Worm (Caenorhabditis elegans) whole organism, young adult: Measurements from ENCODE around the gene nmgp-1.

Source experiments
- B0019.2 ChIP-seq: fragments of 200-800 bp; sonication (Bioruptor generic); conservative IDR thresholded peaks from 2 replicates; pipeline ENCODE4 v1.3.6; 2022; ENCODE audit warnings: missing genetic modification reagents, missing genetic modification characterization, missing compliant biosample characterization
- C17E4.6 ChIP-seq: fragments of 200-800 bp; sonication (Bioruptor generic); IDR thresholded peaks from 2 replicates; pipeline ENCODE4 v1.3.6; 2022; ENCODE audit warnings: missing genetic modification reagents, missing genetic modification characterization, missing compliant biosample characterization
- D2030.7 ChIP-seq: fragments of 200-800 bp; sonication (Bioruptor generic); IDR thresholded peaks from 2 replicates; pipeline ENCODE4 v1.3.6; 2022; ENCODE audit warnings: missing genetic modification reagents, missing genetic modification characterization, missing compliant biosample characterization
- F33H1.4 ChIP-seq: fragments of 200-800 bp; sonication (Bioruptor generic); IDR thresholded peaks from 2 replicates; pipeline ENCODE4 v1.3.6; 2022; ENCODE audit warnings: missing genetic modification reagents, missing genetic modification characterization, missing compliant biosample characterization
- F55B11.4 ChIP-seq: sonication (generic microtip); optimal IDR thresholded peaks from 2 replicates; lab custom pipeline; 2016; ENCODE audit warnings: missing compliant biosample characterization, missing genetic modification characterization, borderline replicate concordance; ENCODE audit not compliant: insufficient read depth
- Y53F4B.3 ChIP-seq: fragments of 200-800 bp; sonication (Bioruptor generic); IDR thresholded peaks from 2 replicates; pipeline ENCODE4 v1.3.6; 2022; ENCODE audit warnings: missing genetic modification reagents, missing genetic modification characterization, missing compliant biosample characterization
- aptf-3 ChIP-seq: fragments of 200-800 bp; sonication (Bioruptor generic); IDR thresholded peaks from 2 replicates; pipeline ENCODE4 v1.3.6; 2022; ENCODE audit warnings: missing genetic modification characterization, missing compliant biosample characterization
- athp-1 ChIP-seq: sonication (generic microtip); optimal IDR thresholded peaks from 2 replicates; lab custom pipeline; 2017; ENCODE audit warnings: mild to moderate bottlenecking, missing genetic modification characterization, missing compliant biosample characterization
- attf-6 ChIP-seq: fragments of 200-800 bp; sonication (Bioruptor generic); IDR thresholded peaks from 2 replicates; pipeline ENCODE4 v1.3.6; 2022; ENCODE audit warnings: missing genetic modification reagents, missing genetic modification characterization, missing compliant biosample characterization
- bed-2 ChIP-seq: fragments of 200-800 bp; sonication (Bioruptor generic); IDR thresholded peaks from 2 replicates; pipeline ENCODE4 v1.3.6; 2022; ENCODE audit warnings: missing genetic modification reagents, missing genetic modification characterization, missing compliant biosample characterization
- ceh-27 ChIP-seq: fragments of 200-800 bp; sonication (Bioruptor generic); optimal IDR thresholded peaks from 2 replicates; lab custom pipeline; 2018; ENCODE audit warnings: mild to moderate bottlenecking, missing genetic modification characterization, moderate library complexity, missing compliant biosample characterization
- ceh-58 ChIP-seq: fragments of 200-800 bp; sonication (Bioruptor generic); IDR thresholded peaks from 2 replicates; pipeline ENCODE4 v1.3.6; 2022; ENCODE audit warnings: missing genetic modification characterization, missing compliant biosample characterization
- chd-7 ChIP-seq: sonication (generic microtip); optimal IDR thresholded peaks from 2 replicates; lab custom pipeline; 2016; ENCODE audit warnings: mild to moderate bottlenecking, missing genetic modification characterization, moderate library complexity, missing compliant biosample characterization
- dpff-1 ChIP-seq: sonication (generic microtip); optimal IDR thresholded peaks from 2 replicates; lab custom pipeline; 2017; ENCODE audit warnings: mild to moderate bottlenecking, missing genetic modification characterization, missing compliant biosample characterization
- egl-18 ChIP-seq: fragments of 200-800 bp; sonication (Bioruptor generic); IDR thresholded peaks from 2 replicates; pipeline ENCODE4 v1.3.6; 2022; ENCODE audit warnings: missing genetic modification reagents, missing genetic modification characterization, missing compliant biosample characterization
- egrh-3 ChIP-seq: fragments of 200-800 bp; sonication (Bioruptor generic); IDR thresholded peaks from 2 replicates; pipeline ENCODE4 v1.3.6; 2022; ENCODE audit warnings: missing genetic modification reagents, missing genetic modification characterization, missing compliant biosample characterization
- gei-17 ChIP-seq: fragments of 200-800 bp; sonication (Bioruptor generic); optimal IDR thresholded peaks from 2 replicates; lab custom pipeline; 2018; ENCODE audit warnings: mild to moderate bottlenecking, missing genetic modification characterization, missing compliant biosample characterization
- him-1 ChIP-seq: sonication (generic microtip); optimal IDR thresholded peaks from 2 replicates; lab custom pipeline; 2016; ENCODE audit warnings: missing genotype, missing genetic modification reagents, missing genetic modification characterization, missing compliant biosample characterization
- hsf-1 ChIP-seq: fragments of 200-800 bp; sonication (Bioruptor generic); IDR thresholded peaks from 2 replicates; pipeline ENCODE4 v1.3.6; 2022; ENCODE audit warnings: missing genetic modification reagents, missing genetic modification characterization, missing compliant biosample characterization
- lin-26 ChIP-seq: fragments of 200-800 bp; sonication (Bioruptor generic); IDR thresholded peaks from 2 replicates; pipeline ENCODE4 v1.3.6; 2022; ENCODE audit warnings: missing genetic modification reagents, missing genetic modification characterization, missing compliant biosample characterization
- lin-40 ChIP-seq: sonication (generic microtip); optimal IDR thresholded peaks from 2 replicates; lab custom pipeline; 2016; ENCODE audit warnings: missing genetic modification characterization, mild to moderate bottlenecking, missing compliant biosample characterization, missing genotype, missing genetic modification reagents
- madf-10 ChIP-seq: sonication (generic microtip); optimal IDR thresholded peaks from 2 replicates; lab custom pipeline; 2016; ENCODE audit warnings: mild to moderate bottlenecking, missing genetic modification characterization, missing compliant biosample characterization
- nfya-1 ChIP-seq: sonication (generic microtip); optimal IDR thresholded peaks from 2 replicates; lab custom pipeline; 2017; ENCODE audit warnings: antibody characterized with exemption, missing compliant biosample characterization, missing genetic modification characterization, borderline replicate concordance; ENCODE audit not compliant: insufficient read depth
- nfyb-1 ChIP-seq: fragments of 200-800 bp; sonication (Bioruptor generic); IDR thresholded peaks from 2 replicates; pipeline ENCODE4 v1.3.6; 2022; ENCODE audit warnings: missing genetic modification reagents, missing genetic modification characterization, missing compliant biosample characterization
- nhr-120 ChIP-seq: fragments of 200-800 bp; sonication (Bioruptor generic); IDR thresholded peaks from 2 replicates; pipeline ENCODE4 v1.3.6; 2022; ENCODE audit warnings: missing genetic modification characterization, missing compliant biosample characterization
- nhr-80 ChIP-seq: sonication (generic microtip); optimal IDR thresholded peaks from 2 replicates; lab custom pipeline; 2016; ENCODE audit warnings: missing genetic modification characterization, missing compliant biosample characterization
- rpc-1 ChIP-seq, 2 experiments: fragments of 150-350 bp in 1 of 2; sonication (generic microtip) in 1 of 2; optimal IDR thresholded peaks; 2 replicates each; lab custom pipeline; 2014 to 2018; ENCODE audit warnings: missing biosample characterization in 1 of 2, missing genetic modification characterization in 1 of 2, missing genetic modification reagents in 1 of 2, missing genotype in 1 of 2
- snpc-1.3 ChIP-seq: sonication (generic microtip); optimal IDR thresholded peaks from 2 replicates; lab custom pipeline; 2017; ENCODE audit warnings: missing genetic modification characterization, mild to moderate bottlenecking, missing compliant biosample characterization, antibody characterized with exemption, moderate library complexity, missing genotype, missing genetic modification reagents; ENCODE audit not compliant: insufficient read depth
- snpc-3.4 ChIP-seq: sonication (generic microtip); optimal IDR thresholded peaks from 2 replicates; lab custom pipeline; 2017; ENCODE audit warnings: missing genetic modification characterization, mild to moderate bottlenecking, missing compliant biosample characterization, antibody characterized with exemption, moderate library complexity, missing genotype, missing genetic modification reagents
- tlf-1 ChIP-seq: fragments of 200-800 bp; sonication (Bioruptor generic); optimal IDR thresholded peaks from 2 replicates; lab custom pipeline; 2018; ENCODE audit warnings: mild to moderate bottlenecking, missing genetic modification characterization, missing compliant biosample characterization
- xnd-1 ChIP-seq: sonication (generic microtip); optimal IDR thresholded peaks from 2 replicates; lab custom pipeline; 2016; ENCODE audit warnings: missing genotype, missing genetic modification reagents, missing genetic modification characterization, missing compliant biosample characterization
- zim-3 ChIP-seq: sonication (generic microtip); optimal IDR thresholded peaks from 2 replicates; lab custom pipeline; 2017; ENCODE audit warnings: mild to moderate bottlenecking, missing genetic modification characterization, moderate library complexity, missing compliant biosample characterization
- ztf-18 ChIP-seq: sonication (generic microtip); optimal IDR thresholded peaks from 2 replicates; lab custom pipeline; 2016; ENCODE audit warnings: missing genotype, mild to moderate bottlenecking, missing genetic modification characterization, missing compliant biosample characterization
- ztf-28 ChIP-seq: fragments of 200-800 bp; sonication (Bioruptor generic); IDR thresholded peaks from 2 replicates; pipeline ENCODE4 v1.3.6; 2022; ENCODE audit warnings: missing genetic modification reagents, missing genetic modification characterization, missing compliant biosample characterization

nmgp-1 gene

DNA sequence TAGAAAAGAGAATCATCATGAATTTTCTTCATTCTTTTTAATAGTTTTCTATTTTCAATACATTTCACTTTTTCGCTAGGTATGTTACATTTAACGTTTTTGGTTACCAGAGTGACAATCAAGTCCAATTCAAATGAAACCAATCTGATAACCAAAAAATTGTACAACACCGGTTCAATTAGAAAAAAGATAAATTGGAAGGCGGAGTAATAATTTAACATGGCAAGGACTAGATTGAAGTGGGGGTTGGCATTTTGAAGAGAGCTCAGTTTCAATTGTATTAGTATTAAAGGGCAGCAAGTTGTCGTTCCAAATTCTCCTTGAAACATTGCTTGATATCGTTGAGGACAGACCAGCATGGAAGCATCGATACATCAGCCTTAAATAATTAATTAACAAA, 8.0 kb upstream of the nmgp-1 start (continued):
- TF ChIP-seq snpc-3.4 (tag; lab: Kevin White, UChicago) (peak; percentile 33), athp-1 (tag; lab: Kevin White, UChicago) (peak; percentile 33), F33H1.4 (GFP tag; lab: Robert Waterston, UW) (no peak), bed-2 (GFP tag; lab: Robert Waterston, UW) (no peak), tlf-1 (GFP tag; lab: Kevin White, UChicago) (peak; percentile 4), snpc-1.3 (tag; lab: Kevin White, UChicago) (peak; percentile 44), B0019.2 (no peak), nhr-120 (GFP tag; lab: Robert Waterston, UW) (no peak), hsf-1 (GFP tag; lab: Robert Waterston, UW) (0 out of 2 replicates have a peak, but pooled peaks have one; percentile 38), zim-3 (no peak), nfyb-1 (GFP tag; lab: Robert Waterston, UW) (0 out of 2 replicates have a peak, but pooled peaks have one; percentile 24), attf-6 (GFP tag; lab: Robert Waterston, UW) (peak; percentile 68; the same call in 1 of the 2 replicates), lin-40 (no peak), Y53F4B.3 (GFP tag; lab: Robert Waterston, UW) (no peak), aptf-3 (GFP tag; lab: Robert Waterston, UW) (0 out of 2 replicates have a peak, but pooled peaks have one; percentile 18), him-1 (tag; lab: Kevin White, UChicago) (peak; percentile 18), madf-10 (tag; lab: Kevin White, UChicago) (no peak), lin-26 (GFP tag; lab: Robert Waterston, UW) (no peak)

DNA sequence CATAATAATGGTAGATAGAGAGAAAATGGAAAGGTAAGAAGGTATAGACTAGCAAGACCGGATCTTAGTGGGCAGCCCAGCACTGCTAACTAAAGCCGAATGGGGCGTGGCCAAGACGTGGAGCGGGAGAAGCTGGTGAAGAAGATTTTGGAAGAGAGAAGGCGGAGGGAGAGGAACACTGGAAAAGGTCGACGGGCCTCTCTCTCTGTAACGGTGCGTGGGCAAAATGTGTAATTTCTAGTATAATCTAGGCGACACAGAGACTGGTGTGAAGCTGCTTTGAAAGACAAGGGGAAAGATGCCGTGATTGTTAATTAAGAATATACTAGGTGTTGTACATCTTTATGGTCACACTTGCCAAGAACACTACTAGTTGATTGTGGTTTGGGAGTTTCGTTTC, 4.6 kb upstream of the nmgp-1 start, which contains the start of gene F13H8.5:
F13H8.5 (minus strand) TSS at position 101 of the 400 bp plus-strand sequence.
- TF ChIP-seq nfya-1 (tag; lab: Kevin White, UChicago) (no peak), F33H1.4 (GFP tag; lab: Robert Waterston, UW) (no peak), xnd-1 (no peak), ztf-28 (GFP tag; lab: Robert Waterston, UW) (no peak)

ce11 chrII:6257220-6257877, 3.3 kb upstream of the nmgp-1 start:
- TF ChIP-seq egl-18 (GFP tag; lab: Robert Waterston, UW) (no peak), C17E4.6 (GFP tag; lab: Robert Waterston, UW) (no peak), chd-7 (tag; lab: Kevin White, UChicago) (no peak), lin-40 (no peak), D2030.7 (GFP tag; lab: Robert Waterston, UW) (no peak), F55B11.4 (no peak), lin-26 (GFP tag; lab: Robert Waterston, UW) (no peak), zim-3 (no peak), gei-17 (GFP tag; lab: Kevin White, UChicago) (no peak), egrh-3 (no peak), dpff-1 (tag; lab: Kevin White, UChicago) (no peak), ztf-18 (tag; lab: Kevin White, UChicago) (no peak), ceh-27 (GFP tag; lab: Kevin White, UChicago) (no peak), snpc-1.3 (tag; lab: Kevin White, UChicago) (no peak), xnd-1 (no peak), ceh-58 (GFP tag; lab: Robert Waterston, UW) (no peak)
- TF ChIP-seq, all 124 proteins: peak for 0

- TF ChIP-seq rpc-1 (optimal IDR thresholded peaks at IDR 0.05; lab: Kevin White, UChicago) (no peak), rpc-1 (tag; optimal IDR thresholded peaks at IDR 0.05; lab: Kevin White, UChicago) (no peak), nhr-80 (tag; lab: Kevin White, UChicago) (peak; percentile 58)
These were observed 790 bp upstream of the nmgp-1 start, which contains the start of gene F13H8.11 for ce11 chrII:6259867-6260266. Gene F13H8.11 (minus strand): TSS chrII:6260021.
